Fruit fly (Drosophila melanogaster): Measurements from ENCODE around the gene CG12985.

- TF ChIP-seq Hr4 (GFP tag; optimal IDR thresholded peaks at IDR 0.05) (no peak), Lpt (GFP tag; optimal IDR thresholded peaks at IDR 0.05) (no peak), CG6808 (GFP tag; optimal IDR thresholded peaks at IDR 0.05) (no peak), cyc (GFP tag; optimal IDR thresholded peaks at IDR 0.05) (no peak), Blimp-1 (GFP tag; optimal IDR thresholded peaks at IDR 0.05) (no peak), Sox14 (GFP tag; optimal IDR thresholded peaks at IDR 0.05) (no peak), CG10669 (GFP tag; optimal IDR thresholded peaks at IDR 0.05) (no peak), CG9139 (GFP tag; optimal IDR thresholded peaks at IDR 0.05) (no peak), ss (GFP tag; optimal IDR thresholded peaks at IDR 0.05) (no peak), lz (GFP tag; optimal IDR thresholded peaks at IDR 0.05) (no peak), dac (GFP tag; optimal IDR thresholded peaks at IDR 0.05) (no peak), CG1621 (tag; optimal IDR thresholded peaks at IDR 0.05) (no peak)
Observed at dm6 chrX:17845820-17846379, 37.6 kb upstream of the CG12985 start.
